Fruit fly (Drosophila melanogaster) whole organism, embryonic: ENCODE measurements around the gene wry.

Experiments used
- CG12769 ChIP-seq: fragments of 200-800 bp; sonication (Bioruptor generic); optimal IDR thresholded peaks from 2 replicates; lab custom pipeline; 2019; ENCODE audit warnings: missing biosample characterization, mild to moderate bottlenecking, missing genetic modification characterization, moderate library complexity
- CG3847 ChIP-seq: fragments of 200-800 bp; sonication (Bioruptor generic); IDR thresholded peaks from 2 replicates; pipeline ENCODE4 v1.3.6; 2022; ENCODE audit warnings: missing biosample characterization, missing genetic modification characterization
- Dad ChIP-seq: fragments of 200-800 bp; sonication (Bioruptor generic); optimal IDR thresholded peaks from 3 replicates; lab custom pipeline; 2016; ENCODE audit warnings: missing biosample characterization, missing genetic modification characterization
- Fer2 ChIP-seq: fragments of 200-800 bp; sonication (Bioruptor generic); optimal IDR thresholded peaks from 2 replicates; lab custom pipeline; 2018; ENCODE audit warnings: missing biosample characterization, mild to moderate bottlenecking, missing genetic modification characterization, moderate library complexity
- NFAT ChIP-seq: fragments of 200-800 bp; sonication (Bioruptor generic); IDR thresholded peaks from 2 replicates; pipeline ENCODE4 v1.3.6; 2022; ENCODE audit warnings: missing biosample characterization, missing genetic modification characterization
- ac ChIP-seq: fragments of 200-800 bp; sonication (Bioruptor generic); optimal IDR thresholded peaks from 3 replicates; lab custom pipeline; 2017; ENCODE audit warnings: missing biosample characterization, mild to moderate bottlenecking, missing genetic modification characterization
- br ChIP-seq: fragments of >200 bp; optimal IDR thresholded peaks from 2 replicates; lab custom pipeline; 2017
- chn ChIP-seq: fragments of 200-800 bp; sonication (Bioruptor generic); optimal IDR thresholded peaks from 2 replicates; lab custom pipeline; 2016; ENCODE audit warnings: missing biosample characterization, missing genetic modification characterization

DNA sequence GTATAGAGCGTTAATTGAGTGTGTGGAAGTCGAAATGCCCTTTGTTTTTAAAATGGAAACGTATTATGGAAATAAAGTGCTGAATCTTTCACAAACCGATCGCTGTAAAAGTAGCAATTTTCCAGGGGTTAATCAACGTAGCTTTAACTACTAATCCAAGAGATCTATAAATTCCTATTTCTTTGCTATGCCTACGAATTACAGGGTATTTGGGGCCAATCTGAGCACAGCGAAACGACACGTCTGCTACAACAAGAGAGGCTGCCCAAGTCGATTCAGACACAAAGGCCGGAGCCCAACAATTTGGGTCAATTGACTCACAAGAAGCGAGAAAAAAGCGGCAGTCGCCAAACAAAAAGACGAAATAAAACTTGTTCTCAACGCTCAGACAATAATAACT lies 70.8 kb downstream of the wry start:
- peak; percentile 46; the same call in 1 of the 2 replicates for TF ChIP-seq NFAT (GFP tag; lab: Robert Waterston, UW)
- no peak for TF ChIP-seq CG3847
- TF ChIP-seq Dad: no peak
- no peak for TF ChIP-seq br (lab: Kevin White, UChicago)
- no peak for TF ChIP-seq Fer2 (tag; lab: Kevin White, UChicago)
- TF ChIP-seq CG12769: no peak
- no peak for TF ChIP-seq ac (GFP tag; lab: Kevin White, UChicago)
- TF ChIP-seq chn (GFP tag; lab: Kevin White, UChicago): no peak
